Worm (Caenorhabditis elegans) whole organism, L1 larva: Measurements from ENCODE around the gene C06C3.4.

Experiments used
- C34B4.2 ChIP-seq: sonication (generic microtip); optimal IDR thresholded peaks from 2 replicates; lab custom pipeline; 2017; ENCODE audit warnings: mild to moderate bottlenecking, missing genetic modification characterization, missing compliant biosample characterization
- F16B12.6 ChIP-seq: fragments of 150-350 bp; optimal IDR thresholded peaks from 2 replicates; lab custom pipeline; 2014; ENCODE audit warnings: missing biosample characterization, missing genetic modification characterization
- ama-1 ChIP-seq: fragments of 150-350 bp; optimal IDR thresholded peaks from 2 replicates; lab custom pipeline; 2014
- blmp-1 ChIP-seq: fragments of 150-350 bp; optimal IDR thresholded peaks from 2 replicates; lab custom pipeline; 2014; ENCODE audit warnings: missing biosample characterization, missing genetic modification characterization
- ceh-82 ChIP-seq, 3 experiments: fragments of 150-350 bp in 1 of 3; sonication (generic microtip) in 2 of 3; optimal IDR thresholded peaks; 2 replicates each; lab custom pipeline; 2014 to 2017; ENCODE audit warnings: missing biosample characterization in 3 of 3, missing genetic modification characterization in 3 of 3
- ceh-90 ChIP-seq: sonication (generic microtip); optimal IDR thresholded peaks from 2 replicates; lab custom pipeline; 2016; ENCODE audit warnings: missing genetic modification characterization, missing compliant biosample characterization
- ces-1 ChIP-seq: fragments of 150-350 bp; optimal IDR thresholded peaks from 2 replicates; lab custom pipeline; 2014; ENCODE audit warnings: missing biosample characterization, missing genetic modification reagents, missing genetic modification characterization
- dsc-1 ChIP-seq: sonication (generic microtip); optimal IDR thresholded peaks from 2 replicates; lab custom pipeline; 2016; ENCODE audit warnings: mild to moderate bottlenecking, missing genetic modification characterization, missing compliant biosample characterization
- efl-1 ChIP-seq, 4 experiments: fragments of 150-350 bp; optimal IDR thresholded peaks in 3 of 4; peaks in 1 of 4; 1 replicate in 1 of 4; 2 replicates in 3 of 4; lab custom pipeline; 2014; ENCODE audit warnings: missing biosample characterization in 2 of 4, missing genetic modification characterization in 2 of 4, missing genetic modification reagents in 2 of 4
- efl-3 ChIP-seq: fragments of 200-800 bp; sonication (Bioruptor generic); optimal IDR thresholded peaks from 2 replicates; lab custom pipeline; 2018; ENCODE audit warnings: mild to moderate bottlenecking, missing genetic modification characterization, missing compliant biosample characterization
- elt-2 ChIP-seq: sonication (generic microtip); optimal IDR thresholded peaks from 2 replicates; lab custom pipeline; 2016; ENCODE audit warnings: missing genetic modification characterization, mild to moderate bottlenecking, inconsistent platforms, missing compliant biosample characterization, missing genetic modification reagents
- elt-3 ChIP-seq, 6 experiments: fragments of 150-350 bp in 1 of 6; sonication (generic microtip); optimal IDR thresholded peaks; 2 replicates each; lab custom pipeline; 2017 to 2018; ENCODE audit warnings: missing biosample characterization in 6 of 6, missing genetic modification characterization in 6 of 6, inconsistent platforms in 1 of 6
- fkh-10 ChIP-seq: sonication (generic microtip); optimal IDR thresholded peaks from 2 replicates; lab custom pipeline; 2017; ENCODE audit warnings: missing biosample characterization, missing genetic modification reagents, missing genetic modification characterization
- fos-1 ChIP-seq: fragments of 150-350 bp; optimal IDR thresholded peaks from 2 replicates; lab custom pipeline; 2014; ENCODE audit warnings: missing biosample characterization, missing genetic modification characterization
- grh-1 ChIP-seq: fragments of 200-800 bp; sonication (Bioruptor generic); IDR thresholded peaks from 2 replicates; pipeline ENCODE4 v1.3.6; 2022; ENCODE audit warnings: missing genetic modification reagents, missing genetic modification characterization, missing compliant biosample characterization
- hlh-17 ChIP-seq: fragments of 200-800 bp; sonication (Bioruptor generic); optimal IDR thresholded peaks from 2 replicates; lab custom pipeline; 2018; ENCODE audit warnings: missing genetic modification characterization, mild to moderate bottlenecking, missing compliant biosample characterization, moderate library complexity, borderline replicate concordance
- jun-1 ChIP-seq: fragments of 150-350 bp; optimal IDR thresholded peaks from 2 replicates; lab custom pipeline; 2014; ENCODE audit warnings: missing biosample characterization, missing genetic modification reagents, missing genetic modification characterization
- lin-13 ChIP-seq: fragments of 150-350 bp; optimal IDR thresholded peaks from 2 replicates; lab custom pipeline; 2014; ENCODE audit warnings: missing biosample characterization, missing genetic modification reagents, missing genetic modification characterization
- lin-14 ChIP-seq: fragments of 200-800 bp; sonication (Bioruptor generic); optimal IDR thresholded peaks from 2 replicates; lab custom pipeline; 2018; ENCODE audit warnings: mild to moderate bottlenecking, missing genetic modification characterization, moderate library complexity, missing compliant biosample characterization
- lin-15B ChIP-seq: fragments of 150-350 bp; sonication (generic microtip); optimal IDR thresholded peaks from 3 replicates; lab custom pipeline; 2014; ENCODE audit warnings: missing biosample characterization, missing genetic modification characterization
- lir-3 ChIP-seq: sonication (generic microtip); optimal IDR thresholded peaks from 2 replicates; lab custom pipeline; 2016; ENCODE audit warnings: mild to moderate bottlenecking, missing genetic modification characterization, moderate library complexity, missing compliant biosample characterization; ENCODE audit not compliant: poor library complexity
- mef-2 ChIP-seq: fragments of 150-350 bp; optimal IDR thresholded peaks from 2 replicates; lab custom pipeline; 2014; ENCODE audit warnings: missing biosample characterization, missing genetic modification characterization
- mep-1 ChIP-seq: fragments of 150-350 bp; optimal IDR thresholded peaks from 2 replicates; lab custom pipeline; 2014; ENCODE audit warnings: missing biosample characterization, missing genetic modification characterization
- nhr-19 ChIP-seq: fragments of 200-800 bp; sonication (Bioruptor generic); conservative IDR thresholded peaks from 2 replicates; pipeline ENCODE4 v1.3.6; 2022; ENCODE audit warnings: missing genetic modification characterization, missing compliant biosample characterization
- nhr-20 ChIP-seq: sonication (generic microtip); optimal IDR thresholded peaks from 2 replicates; lab custom pipeline; 2016; ENCODE audit warnings: mild to moderate bottlenecking, missing genetic modification characterization, missing compliant biosample characterization
- nhr-28 ChIP-seq: fragments of 150-350 bp; optimal IDR thresholded peaks from 2 replicates; lab custom pipeline; 2014; ENCODE audit warnings: missing biosample characterization, missing genetic modification characterization
- nhr-71 ChIP-seq: sonication (generic microtip); optimal IDR thresholded peaks from 2 replicates; lab custom pipeline; 2016; ENCODE audit warnings: mild to moderate bottlenecking, missing genetic modification characterization, moderate library complexity, missing compliant biosample characterization
- nhr-76 ChIP-seq: sonication (generic microtip); optimal IDR thresholded peaks from 2 replicates; lab custom pipeline; 2017; ENCODE audit warnings: missing biosample characterization, missing genetic modification characterization
- nhr-85 ChIP-seq: sonication (generic microtip); peaks from one replicate; lab custom pipeline; 2016; ENCODE audit warnings: missing genetic modification characterization, inconsistent platforms, missing compliant biosample characterization
- pag-3 ChIP-seq: sonication (generic microtip); optimal IDR thresholded peaks from 2 replicates; lab custom pipeline; 2017; ENCODE audit warnings: missing genetic modification characterization, mild to moderate bottlenecking, missing compliant biosample characterization, antibody characterized with exemption, borderline replicate concordance; ENCODE audit not compliant: insufficient read depth
- pqm-1 ChIP-seq: sonication (generic microtip); optimal IDR thresholded peaks from 3 replicates; lab custom pipeline; 2017; ENCODE audit warnings: missing biosample characterization, missing genetic modification characterization
- skn-1 ChIP-seq: fragments of 150-350 bp; optimal IDR thresholded peaks from 2 replicates; lab custom pipeline; 2014; ENCODE audit warnings: missing biosample characterization, missing genetic modification characterization
- snpc-4 ChIP-seq: fragments of 150-350 bp; optimal IDR thresholded peaks from 2 replicates; lab custom pipeline; 2014; ENCODE audit warnings: missing biosample characterization, missing genetic modification characterization
- snu-23 ChIP-seq: sonication (generic microtip); optimal IDR thresholded peaks from 2 replicates; lab custom pipeline; 2016; ENCODE audit warnings: missing genetic modification characterization, missing compliant biosample characterization
- tbx-2 ChIP-seq: sonication (generic microtip); optimal IDR thresholded peaks from 2 replicates; lab custom pipeline; 2016; ENCODE audit warnings: missing genetic modification characterization, missing compliant biosample characterization
- tlp-1 ChIP-seq: fragments of 150-350 bp; optimal IDR thresholded peaks from 2 replicates; lab custom pipeline; 2014; ENCODE audit warnings: missing biosample characterization, missing genetic modification characterization
- unc-86 ChIP-seq: sonication (generic microtip); optimal IDR thresholded peaks from 2 replicates; lab custom pipeline; 2016; ENCODE audit warnings: missing genetic modification characterization, missing compliant biosample characterization
- vab-15 ChIP-seq: sonication (generic microtip); optimal IDR thresholded peaks from 2 replicates; lab custom pipeline; 2017; ENCODE audit warnings: missing genotype, mild to moderate bottlenecking, missing genetic modification characterization, missing compliant biosample characterization
- xbp-1 ChIP-seq: sonication (generic microtip); optimal IDR thresholded peaks from 2 replicates; lab custom pipeline; 2016; ENCODE audit warnings: missing genetic modification characterization, missing compliant biosample characterization
- ztf-11 ChIP-seq, 2 experiments: sonication (generic microtip); optimal IDR thresholded peaks; 2 replicates each; lab custom pipeline; 2016 to 2017; ENCODE audit warnings: missing genetic modification characterization in 2 of 2, missing biosample characterization in 1 of 2, missing compliant biosample characterization in 1 of 2
- ztf-4 ChIP-seq: fragments of 150-350 bp; optimal IDR thresholded peaks from 2 replicates; lab custom pipeline; 2014; ENCODE audit warnings: missing biosample characterization, missing genetic modification characterization

Gene C06C3.4

DNA sequence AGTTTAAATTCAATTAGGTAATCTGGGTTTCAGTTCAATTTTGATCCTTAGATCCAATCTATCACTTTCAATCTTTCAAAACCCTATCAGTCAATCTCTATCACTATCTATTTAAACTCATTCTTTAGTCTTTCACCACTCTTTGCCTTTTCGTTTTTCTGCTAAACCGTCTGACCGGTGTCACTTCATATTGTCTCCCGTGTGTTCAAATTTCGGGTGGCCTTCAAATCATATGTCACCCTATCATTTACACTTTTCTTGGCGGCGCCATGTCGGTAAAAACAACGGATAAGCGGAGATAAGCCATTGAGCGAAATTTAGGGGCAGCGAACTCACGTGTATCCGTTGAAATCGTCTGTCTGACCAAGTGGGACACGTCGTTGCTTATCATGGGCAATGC is 29.1 kb upstream of the C06C3.4 start (continued):
- TF ChIP-seq pqm-1 (no peak), mef-2 (tag; lab: Kevin White, UChicago) (no peak), jun-1 (tag; lab: Kevin White, UChicago) (no peak), ceh-82 (tag; optimal IDR thresholded peaks at IDR 0.05; lab: Kevin White, UChicago) (no peak), lin-13 (GFP tag; lab: Kevin White, UChicago) (no peak), ztf-4 (tag; lab: Kevin White, UChicago) (no peak), lir-3 (tag; lab: Kevin White, UChicago) (no peak), ztf-11 (tag; optimal IDR thresholded peaks at IDR 0.05; lab: Kevin White, UChicago) (no peak), lin-15B (tag; lab: Kevin White, UChicago) (no peak), snu-23 (GFP tag; lab: Kevin White, UChicago) (peak; percentile 48), nhr-28 (tag; lab: Kevin White, UChicago) (no peak), ces-1 (GFP tag; lab: Kevin White, UChicago) (no peak), xbp-1 (no peak), tbx-2 (tag; lab: Kevin White, UChicago) (peak; percentile 59), tlp-1 (tag; lab: Kevin White, UChicago) (no peak), blmp-1 (peak; percentile 96), efl-3 (GFP tag; lab: Kevin White, UChicago) (no peak), fos-1 (tag; lab: Kevin White, UChicago) (no peak), nhr-76 (tag; lab: Kevin White, UChicago) (no peak), skn-1 (tag; lab: Kevin White, UChicago) (no peak), hlh-17 (GFP tag; lab: Kevin White, UChicago) (no peak), nhr-19 (GFP tag; lab: Robert Waterston, UW) (peak; percentile 53), elt-3 (tag; optimal IDR thresholded peaks at IDR 0.05; lab: Kevin White, UChicago) (peak; percentile 73 to 96 (median 89)), ama-1 (lab: Kevin White, UChicago) (no peak), pag-3 (tag; lab: Kevin White, UChicago) (no peak), nhr-85 (tag; lab: Kevin White, UChicago) (peak; percentile 94), nhr-71 (tag; lab: Kevin White, UChicago) (peak; percentile 70), unc-86 (no peak), vab-15 (tag; lab: Kevin White, UChicago) (no peak), grh-1 (peak; percentile 38; the same call in 1 of the 2 replicates), ceh-90 (no peak), elt-2 (no peak), F16B12.6 (no peak), mep-1 (tag; lab: Kevin White, UChicago) (peak; percentile 20)

DNA sequence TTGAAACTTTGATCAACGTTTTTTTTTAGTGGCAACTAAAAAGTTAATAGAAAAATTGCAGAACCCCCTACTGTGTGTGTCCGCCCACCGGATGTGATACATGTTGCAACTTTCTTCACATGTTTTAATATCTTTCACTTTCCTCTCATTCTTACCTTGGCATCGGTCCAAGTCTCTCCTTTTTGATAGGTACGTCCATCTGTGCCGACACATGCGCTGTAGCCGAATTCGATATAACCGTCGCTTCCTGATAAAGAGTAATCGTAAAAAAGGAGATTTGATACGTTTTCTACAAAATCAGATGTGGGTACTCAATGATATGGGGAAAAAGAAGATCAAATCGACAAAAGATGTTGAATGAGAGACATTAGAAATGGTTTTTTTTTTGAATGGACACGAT is 28.0 kb upstream of the C06C3.4 start:
- TF ChIP-seq fkh-10: no peak
- peak; percentile 27 for TF ChIP-seq snu-23 (GFP tag; lab: Kevin White, UChicago)
- TF ChIP-seq nhr-71 (tag; lab: Kevin White, UChicago): peak; percentile 34
- peak; percentile 63 for TF ChIP-seq nhr-85 (tag; lab: Kevin White, UChicago)
- no peak for TF ChIP-seq ztf-11 (tag; optimal IDR thresholded peaks at IDR 0.05; lab: Kevin White, UChicago)
- TF ChIP-seq lin-14 (GFP tag; lab: Kevin White, UChicago): peak; percentile 70
- no peak for TF ChIP-seq hlh-17 (GFP tag; lab: Kevin White, UChicago)
- TF ChIP-seq grh-1: 0 out of 2 replicates have a peak, but pooled peaks have one; percentile 20
- TF ChIP-seq nhr-20 (tag; lab: Kevin White, UChicago): peak; percentile 32
- TF ChIP-seq blmp-1: peak; percentile 91
- TF ChIP-seq elt-3 (tag; optimal IDR thresholded peaks at IDR 0.05; lab: Kevin White, UChicago): peak in 5 of 6 experiments; percentile 69 to 84 (median 79)
- TF ChIP-seq nhr-19 (GFP tag; lab: Robert Waterston, UW): 0 out of 2 replicates have a peak, but pooled peaks have one; percentile 4
- TF ChIP-seq C34B4.2 (tag; lab: Kevin White, UChicago): no peak
- TF ChIP-seq tlp-1 (tag; lab: Kevin White, UChicago): no peak

DNA sequence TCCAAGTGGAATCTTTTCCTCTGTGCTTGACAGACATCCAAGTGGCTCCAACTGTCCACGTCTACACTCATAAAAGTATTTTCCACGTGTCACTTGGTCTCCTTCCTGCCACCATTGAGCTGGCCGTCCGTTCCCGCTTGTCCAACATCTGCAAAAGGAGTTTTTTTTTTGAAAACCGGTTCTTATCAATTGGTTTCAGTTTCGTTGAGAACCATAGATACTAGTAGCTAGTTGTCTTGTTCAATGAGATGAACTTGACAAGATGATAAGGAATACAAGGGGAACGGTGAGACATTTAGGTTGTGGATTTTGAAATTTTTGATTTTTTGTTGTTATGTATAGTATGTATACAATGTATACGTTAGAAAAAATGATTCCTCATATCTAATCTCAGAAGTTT is 27.3 kb upstream of the C06C3.4 start:
- TF ChIP-seq nhr-85 (tag; lab: Kevin White, UChicago) (peak; percentile 64), blmp-1 (peak; percentile 55), efl-1 (optimal IDR thresholded peaks at IDR 0.05; lab: Kevin White, UChicago) (no peak), efl-1 (GFP tag; optimal IDR thresholded peaks at IDR 0.05 in 1 of 2; lab: Kevin White, UChicago) (peak in 1 of 2 experiments; percentile 30), snpc-4 (tag; lab: Kevin White, UChicago) (no peak), dsc-1 (tag; lab: Kevin White, UChicago) (no peak)
- TF ChIP-seq, all 84 proteins: peak for 3
